Worm (Caenorhabditis elegans) whole organism, L4 larva: ENCODE results near the gene T09A5.5.
A peak's percentile ranks its signal among the peaks of the same experiment; 100 is the strongest.

Experiments used
- F37D6.2 ChIP-seq: sonication (generic microtip); optimal IDR thresholded peaks from 2 replicates; lab custom pipeline; 2016; ENCODE audit warnings: mild to moderate bottlenecking, missing genetic modification characterization, missing compliant biosample characterization
- F49E8.2 ChIP-seq: sonication (generic microtip); optimal IDR thresholded peaks from 2 replicates; lab custom pipeline; 2016; ENCODE audit warnings: missing compliant biosample characterization, mild to moderate bottlenecking, missing genetic modification characterization, borderline replicate concordance
- T20F7.1 ChIP-seq: fragments of 200-800 bp; sonication (Bioruptor generic); optimal IDR thresholded peaks from 2 replicates; lab custom pipeline; 2018; ENCODE audit warnings: mild to moderate bottlenecking, missing genetic modification characterization, missing compliant biosample characterization
- Y48G9A.11 ChIP-seq: fragments of 200-800 bp; sonication (Bioruptor generic); IDR thresholded peaks from 2 replicates; pipeline ENCODE4 v1.3.6; 2022; ENCODE audit warnings: missing genetic modification reagents, missing genetic modification characterization, missing compliant biosample characterization
- Y75B8A.6 ChIP-seq: fragments of 200-800 bp; sonication (Bioruptor generic); IDR thresholded peaks from 2 replicates; pipeline ENCODE4 v1.3.6; 2022; ENCODE audit warnings: missing genetic modification reagents, missing genetic modification characterization, missing compliant biosample characterization
- ZK337.2 ChIP-seq: fragments of 200-800 bp; sonication (Bioruptor generic); IDR thresholded peaks from 2 replicates; pipeline ENCODE4 v1.3.6; 2022; ENCODE audit warnings: missing genetic modification reagents, missing genetic modification characterization, missing compliant biosample characterization
- aha-1 ChIP-seq: fragments of 150-350 bp; peaks from one replicate; lab custom pipeline; 2014; ENCODE audit warnings: missing biosample characterization, missing genetic modification characterization
- ama-1 ChIP-seq: fragments of 150-350 bp; optimal IDR thresholded peaks from 2 replicates; lab custom pipeline; 2014; ENCODE audit warnings: inconsistent platforms, mixed read lengths
- ceh-44 ChIP-seq: fragments of 200-800 bp; sonication (Bioruptor generic); IDR thresholded peaks from 2 replicates; pipeline ENCODE4 v1.3.6; 2022; ENCODE audit warnings: missing genetic modification reagents, missing genetic modification characterization, missing compliant biosample characterization
- ces-1 ChIP-seq: fragments of 150-350 bp; sonication (generic microtip); optimal IDR thresholded peaks from 4 replicates; lab custom pipeline; 2014; ENCODE audit warnings: missing biosample characterization, missing genetic modification reagents, missing genetic modification characterization
- ctbp-1 ChIP-seq: fragments of 200-800 bp; sonication (Bioruptor generic); IDR thresholded peaks from 2 replicates; pipeline ENCODE4 v1.3.6; 2022; ENCODE audit warnings: missing genetic modification reagents, missing genetic modification characterization, missing compliant biosample characterization
- daf-16 ChIP-seq, 3 experiments: sonication (generic microtip); optimal IDR thresholded peaks; 2 replicates each; lab custom pipeline; 2016 to 2017; ENCODE audit warnings: missing genetic modification characterization in 3 of 3, missing genetic modification reagents in 3 of 3, mild to moderate bottlenecking in 2 of 3, missing compliant biosample characterization in 2 of 3, missing biosample characterization in 1 of 3, moderate library complexity in 1 of 3
- dmd-9 ChIP-seq: fragments of 200-800 bp; sonication (Bioruptor generic); IDR thresholded peaks from 2 replicates; pipeline ENCODE4 v1.3.6; 2022; ENCODE audit warnings: missing genetic modification reagents, missing genetic modification characterization, missing compliant biosample characterization
- dpl-1 ChIP-seq: fragments of 150-350 bp; optimal IDR thresholded peaks from 2 replicates; lab custom pipeline; 2014; ENCODE audit warnings: missing biosample characterization, missing genetic modification reagents, missing genetic modification characterization
- dve-1 ChIP-seq: sonication (generic microtip); optimal IDR thresholded peaks from 2 replicates; lab custom pipeline; 2017; ENCODE audit warnings: antibody characterized with exemption, mild to moderate bottlenecking, missing genetic modification characterization, missing compliant biosample characterization; ENCODE audit not compliant: insufficient read depth
- egl-43 ChIP-seq: fragments of 200-800 bp; sonication (Bioruptor generic); IDR thresholded peaks from 2 replicates; pipeline ENCODE4 v1.3.6; 2022; ENCODE audit warnings: missing genetic modification reagents, missing genetic modification characterization, missing compliant biosample characterization
- fkh-10 ChIP-seq: fragments of 150-350 bp; optimal IDR thresholded peaks from 2 replicates; lab custom pipeline; 2014; ENCODE audit warnings: missing biosample characterization, missing genetic modification reagents, missing genetic modification characterization
- hif-1 ChIP-seq, 2 experiments: sonication (generic microtip); optimal IDR thresholded peaks; 2 replicates each; lab custom pipeline; 2016 to 2017; ENCODE audit warnings: missing compliant biosample characterization in 2 of 2, missing genetic modification characterization in 2 of 2, missing genetic modification reagents in 2 of 2, missing genotype in 2 of 2, mild to moderate bottlenecking in 1 of 2
- hmg-1.1 ChIP-seq: fragments of 200-800 bp; sonication (Bioruptor generic); IDR thresholded peaks from 2 replicates; pipeline ENCODE4 v1.3.6; 2022; ENCODE audit warnings: missing genetic modification reagents, missing genetic modification characterization, missing compliant biosample characterization
- jun-1 ChIP-seq: fragments of 150-350 bp; optimal IDR thresholded peaks from 2 replicates; lab custom pipeline; 2014; ENCODE audit warnings: missing biosample characterization, missing genetic modification reagents, missing genetic modification characterization
- lim-7 ChIP-seq: fragments of 200-800 bp; sonication (Bioruptor generic); IDR thresholded peaks from 2 replicates; pipeline ENCODE4 v1.3.6; 2022; ENCODE audit warnings: missing genetic modification characterization, missing compliant biosample characterization
- lin-1 ChIP-seq: fragments of 200-800 bp; sonication (Bioruptor generic); IDR thresholded peaks from 2 replicates; pipeline ENCODE4 v1.3.6; 2022; ENCODE audit warnings: missing genetic modification reagents, missing genetic modification characterization, missing compliant biosample characterization
- lin-15B ChIP-seq: fragments of 150-350 bp; sonication (generic microtip); optimal IDR thresholded peaks from 3 replicates; lab custom pipeline; 2014; ENCODE audit warnings: missing biosample characterization, missing genetic modification characterization
- lin-29 ChIP-seq: fragments of 200-800 bp; sonication (Bioruptor generic); IDR thresholded peaks from 2 replicates; pipeline ENCODE4 v1.3.6; 2022; ENCODE audit warnings: missing genetic modification reagents, missing genetic modification characterization, missing compliant biosample characterization
- lin-38 ChIP-seq: fragments of 200-800 bp; sonication (Bioruptor generic); IDR thresholded peaks from 2 replicates; pipeline ENCODE4 v1.3.6; 2022; ENCODE audit warnings: missing genetic modification reagents, missing genetic modification characterization, missing compliant biosample characterization
- lsy-2 ChIP-seq, 2 experiments: fragments of 150-350 bp in 1 of 2; sonication (generic microtip) in 1 of 2; optimal IDR thresholded peaks; 2 replicates each; lab custom pipeline; 2014 to 2017; ENCODE audit warnings: missing biosample characterization in 2 of 2, missing genetic modification characterization in 2 of 2
- madf-5 ChIP-seq, 2 experiments: fragments of 200-800 bp; sonication (Bioruptor generic); IDR thresholded peaks; 2 replicates each; pipeline ENCODE4 v1.3.6; 2022; ENCODE audit warnings: missing compliant biosample characterization in 2 of 2, missing genetic modification characterization in 2 of 2
- madf-9 ChIP-seq: fragments of 200-800 bp; sonication (Bioruptor generic); conservative IDR thresholded peaks from 2 replicates; pipeline ENCODE4 v1.3.6; 2022; ENCODE audit warnings: missing genetic modification reagents, missing genetic modification characterization, missing compliant biosample characterization
- mdl-1 ChIP-seq, 2 experiments: fragments of 150-350 bp in 1 of 2; sonication (generic microtip) in 1 of 2; optimal IDR thresholded peaks; 2 replicates each; lab custom pipeline; 2014 to 2017; ENCODE audit warnings: missing biosample characterization in 2 of 2, missing genetic modification characterization in 2 of 2
- mep-1 ChIP-seq: fragments of 150-350 bp; sonication (generic microtip); optimal IDR thresholded peaks from 3 replicates; lab custom pipeline; 2014; ENCODE audit warnings: missing biosample characterization, missing genetic modification characterization
- mes-2 ChIP-seq: sonication (generic microtip); optimal IDR thresholded peaks from 2 replicates; lab custom pipeline; 2016; ENCODE audit warnings: missing genotype, mild to moderate bottlenecking, missing genetic modification characterization, missing compliant biosample characterization; ENCODE audit not compliant: poor library complexity, severe bottlenecking
- mxl-3 ChIP-seq: fragments of 200-800 bp; sonication (Bioruptor generic); optimal IDR thresholded peaks from 2 replicates; lab custom pipeline; 2018; ENCODE audit warnings: mild to moderate bottlenecking, missing genetic modification characterization, missing compliant biosample characterization
- nhr-10 ChIP-seq: fragments of 150-350 bp; optimal IDR thresholded peaks from 2 replicates; lab custom pipeline; 2014; ENCODE audit warnings: missing biosample characterization, missing genetic modification characterization
- nhr-102 ChIP-seq: sonication (generic microtip); optimal IDR thresholded peaks from 2 replicates; lab custom pipeline; 2016; ENCODE audit warnings: mild to moderate bottlenecking, missing genetic modification characterization, moderate library complexity, missing compliant biosample characterization
- nhr-25 ChIP-seq: sonication (generic microtip); optimal IDR thresholded peaks from 2 replicates; lab custom pipeline; 2017; ENCODE audit warnings: missing genetic modification characterization, mild to moderate bottlenecking, missing compliant biosample characterization, antibody characterized with exemption, moderate library complexity, borderline replicate concordance; ENCODE audit not compliant: insufficient read depth
- pha-4 ChIP-seq, 2 experiments: fragments of 150-350 bp in 1 of 2; fragments of 200-800 bp in 1 of 2; sonication (Bioruptor generic) in 1 of 2; IDR thresholded peaks in 1 of 2; optimal IDR thresholded peaks in 1 of 2; 2 replicates each; pipeline versions ENCODE4 v1.3.6 to Lab custom; 2014 to 2022; ENCODE audit warnings: missing genetic modification characterization in 2 of 2, missing genetic modification reagents in 2 of 2, missing biosample characterization in 1 of 2, missing compliant biosample characterization in 1 of 2
- rbr-2 ChIP-seq: sonication (generic microtip); optimal IDR thresholded peaks from 2 replicates; lab custom pipeline; 2016; ENCODE audit warnings: missing genotype, missing genetic modification characterization, missing compliant biosample characterization
- set-16 ChIP-seq: fragments of 200-800 bp; sonication (Bioruptor generic); IDR thresholded peaks from 2 replicates; pipeline ENCODE4 v1.3.6; 2022; ENCODE audit warnings: missing genetic modification reagents, missing genetic modification characterization, missing compliant biosample characterization
- skn-1 ChIP-seq: fragments of 150-350 bp; optimal IDR thresholded peaks from 2 replicates; lab custom pipeline; 2014; ENCODE audit warnings: missing biosample characterization, missing genetic modification characterization
- snpc-1.2 ChIP-seq: fragments of 200-800 bp; sonication (Bioruptor generic); IDR thresholded peaks from 2 replicates; pipeline ENCODE4 v1.3.6; 2022; ENCODE audit warnings: missing genetic modification reagents, missing genetic modification characterization, missing compliant biosample characterization
- tra-1 ChIP-seq: fragments of 200-800 bp; sonication (Bioruptor generic); IDR thresholded peaks from 2 replicates; pipeline ENCODE4 v1.3.6; 2022; ENCODE audit warnings: missing genetic modification reagents, missing genetic modification characterization, missing compliant biosample characterization
- unc-130 ChIP-seq: sonication (generic microtip); optimal IDR thresholded peaks from 2 replicates; lab custom pipeline; 2016; ENCODE audit warnings: missing genetic modification reagents, missing genetic modification characterization, missing compliant biosample characterization
- unc-39 ChIP-seq: sonication (generic microtip); optimal IDR thresholded peaks from 2 replicates; lab custom pipeline; 2017; ENCODE audit warnings: missing biosample characterization, missing genetic modification characterization
- vab-7 ChIP-seq: fragments of 200-800 bp; sonication (Bioruptor generic); IDR thresholded peaks from 2 replicates; pipeline ENCODE4 v1.3.6; 2022; ENCODE audit warnings: missing genetic modification reagents, missing genetic modification characterization, missing compliant biosample characterization

T09A5.5 gene

DNA sequence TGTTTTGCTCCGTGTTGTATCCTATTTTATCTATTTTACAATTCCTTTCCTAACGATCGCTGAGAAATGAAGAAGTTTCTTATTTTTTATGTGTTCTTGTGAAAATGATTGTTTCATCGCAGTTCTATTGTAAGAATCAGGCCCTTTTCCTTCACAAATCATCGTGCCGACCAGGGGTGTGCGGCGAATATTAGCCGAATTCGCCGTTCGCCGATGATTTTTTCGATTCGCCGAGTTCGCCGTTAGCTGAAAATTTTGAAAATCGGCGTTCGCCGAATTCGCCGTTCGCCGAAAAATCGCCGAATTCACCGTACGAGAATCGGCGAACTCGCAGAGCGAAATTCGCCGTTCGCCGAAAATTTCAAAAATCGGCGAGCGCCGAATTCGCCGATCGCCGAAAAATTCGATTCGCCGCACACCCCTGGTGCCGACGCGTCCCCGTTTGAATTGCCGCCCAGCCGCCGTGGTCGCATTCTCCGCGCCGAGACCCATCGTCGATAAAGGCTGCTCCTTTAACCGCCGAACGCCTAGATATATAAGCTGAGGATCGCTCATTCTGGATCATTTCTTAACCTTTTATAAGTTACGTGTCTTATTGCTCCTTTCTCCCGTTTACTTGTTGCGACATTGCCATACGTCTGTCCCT is 10.0 kb upstream of the T09A5.5 start:
- TF ChIP-seq set-16 (GFP tag; lab: Robert Waterston, UW) (peak; percentile 91), egl-43 (GFP tag; lab: Robert Waterston, UW) (0 out of 2 replicates have a peak, but pooled peaks have one; percentile 24), nhr-25 (tag; lab: Kevin White, UChicago) (no peak), dpl-1 (peak; percentile 1), hif-1 (tag; optimal IDR thresholded peaks at IDR 0.05; lab: Kevin White, UChicago) (no peak)

DNA sequence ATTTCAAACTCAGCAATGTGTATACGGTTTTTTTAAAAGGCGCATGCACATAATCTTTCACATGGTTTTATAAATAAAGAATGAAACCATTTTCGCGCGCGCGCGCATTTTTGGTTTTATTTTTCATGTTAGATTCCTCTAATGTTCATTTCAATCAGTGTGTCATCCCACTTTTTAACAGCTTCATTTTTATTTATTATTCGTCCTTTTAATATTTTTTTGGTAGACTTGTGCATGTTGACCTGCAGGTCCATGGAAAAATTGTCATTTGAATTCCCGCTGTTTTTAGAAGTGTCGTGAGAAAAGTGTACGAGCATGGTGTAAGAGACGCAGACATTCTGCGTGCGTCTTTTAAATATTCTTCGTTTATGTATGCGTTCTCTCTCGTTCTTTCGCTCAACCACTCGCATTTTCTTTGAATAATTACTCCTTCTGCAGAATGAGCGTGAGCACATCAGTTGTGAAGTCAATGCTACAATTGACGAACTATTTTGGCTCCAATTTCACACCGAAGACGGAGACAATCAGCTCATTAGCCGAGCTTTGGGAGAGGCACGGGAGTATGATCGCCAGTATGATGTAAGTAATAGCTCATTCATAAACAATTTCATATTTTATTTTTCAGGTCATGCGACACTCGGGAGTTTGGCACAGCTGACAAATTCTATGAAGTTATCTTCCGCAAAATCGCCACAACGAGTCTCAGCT is 6.8 kb upstream of the T09A5.5 start, which contains the start of gene lin-5:
Gene lin-5, plus strand, starts transcription at position 354 of the 708 bp plus-strand sequence.
- TF ChIP-seq F49E8.2 (tag; lab: Kevin White, UChicago) = peak; percentile 40
- peak; percentile 16 for TF ChIP-seq F37D6.2
- TF ChIP-seq hmg-1.1 (GFP tag; lab: Robert Waterston, UW) = peak; percentile 30; the same call in 1 of the 2 replicates
- TF ChIP-seq lin-29 (GFP tag; lab: Robert Waterston, UW) = no peak
- no peak for TF ChIP-seq daf-16 (GFP tag; optimal IDR thresholded peaks at IDR 0.05; lab: Kevin White, UChicago)
- TF ChIP-seq daf-16 (tag; optimal IDR thresholded peaks at IDR 0.05; lab: Kevin White, UChicago) = peak; percentile 25
- no peak for TF ChIP-seq nhr-102
- no peak for TF ChIP-seq ZK337.2 (GFP tag; lab: Robert Waterston, UW)
- TF ChIP-seq lin-1 = no peak
- peak; percentile 94 for TF ChIP-seq aha-1
- peak; percentile 58 for TF ChIP-seq T20F7.1 (GFP tag; lab: Kevin White, UChicago)
- TF ChIP-seq ama-1 (lab: Kevin White, UChicago) = no peak
- TF ChIP-seq pha-4 (GFP tag; IDR thresholded peaks at IDR 0.05; lab: Robert Waterston, UW) = no peak
- no peak for TF ChIP-seq pha-4 (tag; optimal IDR thresholded peaks at IDR 0.05; lab: Kevin White, UChicago)
- no peak for TF ChIP-seq unc-39 (tag; lab: Kevin White, UChicago)
- no peak for TF ChIP-seq madf-9 (GFP tag; lab: Robert Waterston, UW)
- TF ChIP-seq unc-130 = peak; percentile 74
- peak; percentile 45 for TF ChIP-seq rbr-2 (tag; lab: Kevin White, UChicago)
- TF ChIP-seq mxl-3 = peak; percentile 27
- TF ChIP-seq mep-1 (tag; lab: Kevin White, UChicago) = peak; percentile 67
- TF ChIP-seq mes-2 (tag; lab: Kevin White, UChicago) = peak; percentile 70
- TF ChIP-seq Y75B8A.6 = no peak
- no peak for TF ChIP-seq tra-1 (GFP tag; lab: Robert Waterston, UW)
- TF ChIP-seq dmd-9 (GFP tag; lab: Robert Waterston, UW) = no peak
- peak; percentile 4 for TF ChIP-seq dve-1 (tag; lab: Kevin White, UChicago)
- TF ChIP-seq ces-1 (GFP tag; lab: Kevin White, UChicago) = no peak
- TF ChIP-seq ceh-44 (GFP tag; lab: Robert Waterston, UW) = no peak
- peak; percentile 38; the same call in 1 of the 2 replicates for TF ChIP-seq Y48G9A.11
- TF ChIP-seq snpc-1.2 = no peak
- peak in 1 of 2 experiments; percentile 23 for TF ChIP-seq mdl-1 (tag; optimal IDR thresholded peaks at IDR 0.05; lab: Kevin White, UChicago)
- no peak for TF ChIP-seq lin-15B (tag; lab: Kevin White, UChicago)
- no peak for TF ChIP-seq lim-7 (GFP tag; lab: Robert Waterston, UW)
- peak; percentile 90 for TF ChIP-seq dpl-1
- TF ChIP-seq lsy-2 (tag; optimal IDR thresholded peaks at IDR 0.05; lab: Kevin White, UChicago) = peak in 1 of 2 experiments; percentile 86
- no peak for TF ChIP-seq jun-1
- TF ChIP-seq lin-38 (GFP tag; lab: Robert Waterston, UW) = peak; percentile 63
- no peak for TF ChIP-seq nhr-10
- peak in 1 of 2 experiments; percentile 74 for TF ChIP-seq hif-1 (tag; optimal IDR thresholded peaks at IDR 0.05; lab: Kevin White, UChicago)
- peak; percentile 9 for TF ChIP-seq fkh-10 (GFP tag; lab: Kevin White, UChicago)
- no peak for TF ChIP-seq vab-7 (GFP tag; lab: Robert Waterston, UW)
- no peak for TF ChIP-seq ctbp-1
- no peak for TF ChIP-seq skn-1 (tag; lab: Kevin White, UChicago)
- TF ChIP-seq madf-5 (GFP tag; IDR thresholded peaks at IDR 0.05; lab: Robert Waterston, UW) = no peak
